Worm (Caenorhabditis elegans) whole organism, L2 larva: ENCODE data around the gene srh-282.
A peak's percentile ranks its signal among the peaks of the same experiment; 100 is the strongest.

Experiments
- C34F6.9 ChIP-seq: fragments of 150-350 bp; optimal IDR thresholded peaks from 2 replicates; lab custom pipeline; 2014; ENCODE audit warnings: missing biosample characterization, missing genetic modification characterization
- F13H6.1 ChIP-seq: sonication (generic microtip); optimal IDR thresholded peaks from 2 replicates; lab custom pipeline; 2016; ENCODE audit warnings: missing genetic modification characterization, missing compliant biosample characterization
- Y55F3AM.14 ChIP-seq: fragments of 200-800 bp; sonication (Bioruptor generic); optimal IDR thresholded peaks from 2 replicates; lab custom pipeline; 2018; ENCODE audit warnings: mild to moderate bottlenecking, missing genetic modification characterization, missing compliant biosample characterization
- ZK546.5 ChIP-seq: sonication (generic microtip); optimal IDR thresholded peaks from 2 replicates; lab custom pipeline; 2017; ENCODE audit warnings: missing biosample characterization, missing genetic modification characterization
- alr-1 ChIP-seq: fragments of 150-350 bp; optimal IDR thresholded peaks from 2 replicates; lab custom pipeline; 2014; ENCODE audit warnings: missing biosample characterization, missing genetic modification characterization
- aly-2 ChIP-seq: fragments of 150-350 bp; optimal IDR thresholded peaks from 2 replicates; lab custom pipeline; 2014; ENCODE audit warnings: missing biosample characterization, missing genetic modification characterization
- ama-1 ChIP-seq: fragments of 150-350 bp; optimal IDR thresholded peaks from 2 replicates; lab custom pipeline; 2018; ENCODE audit warnings: inconsistent platforms
- ceh-82 ChIP-seq: fragments of 150-350 bp; optimal IDR thresholded peaks from 2 replicates; lab custom pipeline; 2014; ENCODE audit warnings: missing biosample characterization, missing genetic modification characterization
- dmd-4 ChIP-seq: sonication (generic microtip); optimal IDR thresholded peaks from 2 replicates; lab custom pipeline; 2017; ENCODE audit warnings: missing biosample characterization, missing genetic modification characterization
- egl-27 ChIP-seq: sonication (generic microtip); optimal IDR thresholded peaks from 3 replicates; lab custom pipeline; 2017; ENCODE audit warnings: missing biosample characterization, missing genetic modification reagents, missing genetic modification characterization
- elt-1 ChIP-seq: fragments of 150-350 bp; optimal IDR thresholded peaks from 2 replicates; lab custom pipeline; 2014; ENCODE audit warnings: missing biosample characterization, missing genetic modification characterization
- fos-1 ChIP-seq: fragments of 150-350 bp; optimal IDR thresholded peaks from 2 replicates; lab custom pipeline; 2014; ENCODE audit warnings: missing biosample characterization, missing genetic modification characterization
- gmeb-1 ChIP-seq: fragments of 150-350 bp; optimal IDR thresholded peaks from 2 replicates; lab custom pipeline; 2014; ENCODE audit warnings: missing biosample characterization, missing genetic modification characterization
- lin-13 ChIP-seq: fragments of 150-350 bp; optimal IDR thresholded peaks from 2 replicates; lab custom pipeline; 2014; ENCODE audit warnings: missing biosample characterization, missing genetic modification reagents, missing genetic modification characterization
- lin-39 ChIP-seq: fragments of 150-350 bp; optimal IDR thresholded peaks from 2 replicates; lab custom pipeline; 2014; ENCODE audit warnings: missing biosample characterization, missing genetic modification reagents, missing genetic modification characterization
- lsy-2 ChIP-seq, 2 experiments: fragments of 150-350 bp in 1 of 2; sonication (generic microtip) in 1 of 2; optimal IDR thresholded peaks; 2 replicates each; lab custom pipeline; 2014 to 2017; ENCODE audit warnings: missing biosample characterization in 2 of 2, missing genetic modification characterization in 2 of 2
- mab-5 ChIP-seq: fragments of 150-350 bp; optimal IDR thresholded peaks from 2 replicates; lab custom pipeline; 2014; ENCODE audit warnings: missing biosample characterization, missing genetic modification characterization
- mbf-1 ChIP-seq: sonication (generic microtip); optimal IDR thresholded peaks from 2 replicates; lab custom pipeline; 2017; ENCODE audit warnings: missing biosample characterization, missing genetic modification characterization
- mdl-1 ChIP-seq, 2 experiments: fragments of 150-350 bp in 1 of 2; sonication (generic microtip) in 1 of 2; optimal IDR thresholded peaks; 2 replicates each; lab custom pipeline; 2017; ENCODE audit warnings: missing biosample characterization in 2 of 2, missing genetic modification characterization in 2 of 2
- nhr-10 ChIP-seq: sonication (generic microtip); optimal IDR thresholded peaks from 2 replicates; lab custom pipeline; 2017; ENCODE audit warnings: missing biosample characterization, missing genetic modification characterization
- nhr-11 ChIP-seq: fragments of 150-350 bp; optimal IDR thresholded peaks from 2 replicates; lab custom pipeline; 2014; ENCODE audit warnings: missing biosample characterization, missing genetic modification characterization
- nhr-12 ChIP-seq: fragments of 150-350 bp; optimal IDR thresholded peaks from 2 replicates; lab custom pipeline; 2014; ENCODE audit warnings: missing biosample characterization, missing genetic modification characterization
- nhr-129 ChIP-seq: fragments of 150-350 bp; optimal IDR thresholded peaks from 2 replicates; lab custom pipeline; 2014; ENCODE audit warnings: missing biosample characterization, missing genetic modification characterization
- nhr-21 ChIP-seq: fragments of 150-350 bp; optimal IDR thresholded peaks from 2 replicates; lab custom pipeline; 2014; ENCODE audit warnings: missing biosample characterization, missing genetic modification characterization
- nhr-23 ChIP-seq: fragments of 150-350 bp; optimal IDR thresholded peaks from 2 replicates; lab custom pipeline; 2014; ENCODE audit warnings: missing biosample characterization, missing genetic modification reagents, missing genetic modification characterization
- nhr-237 ChIP-seq: fragments of 150-350 bp; optimal IDR thresholded peaks from 2 replicates; lab custom pipeline; 2014; ENCODE audit warnings: missing biosample characterization, missing genetic modification characterization
- nhr-25 ChIP-seq: fragments of 150-350 bp; sonication (generic microtip); optimal IDR thresholded peaks from 3 replicates; lab custom pipeline; 2014; ENCODE audit warnings: missing biosample characterization, missing genetic modification characterization
- nhr-77 ChIP-seq: fragments of 150-350 bp; optimal IDR thresholded peaks from 2 replicates; lab custom pipeline; 2014; ENCODE audit warnings: missing biosample characterization, missing genetic modification characterization
- peb-1 ChIP-seq: fragments of 150-350 bp; optimal IDR thresholded peaks from 2 replicates; lab custom pipeline; 2014; ENCODE audit warnings: missing biosample characterization, missing genetic modification characterization
- sem-4 ChIP-seq: fragments of 150-350 bp; optimal IDR thresholded peaks from 2 replicates; lab custom pipeline; 2014; ENCODE audit warnings: missing biosample characterization, missing genetic modification reagents, missing genetic modification characterization
- sma-3 ChIP-seq: sonication (generic microtip); optimal IDR thresholded peaks from 2 replicates; lab custom pipeline; 2016; ENCODE audit warnings: missing genetic modification reagents, missing genetic modification characterization, missing compliant biosample characterization
- sma-9 ChIP-seq, 2 experiments: fragments of 150-350 bp in 1 of 2; sonication (generic microtip) in 1 of 2; optimal IDR thresholded peaks; 2 replicates each; lab custom pipeline; 2014 to 2016; ENCODE audit warnings: missing genetic modification characterization in 2 of 2, mild to moderate bottlenecking in 1 of 2, missing biosample characterization in 1 of 2, missing compliant biosample characterization in 1 of 2, missing genetic modification reagents in 1 of 2, moderate library complexity in 1 of 2
- snpc-4 ChIP-seq: fragments of 150-350 bp; optimal IDR thresholded peaks from 2 replicates; lab custom pipeline; 2014; ENCODE audit warnings: missing biosample characterization, missing genetic modification characterization
- unc-39 ChIP-seq: fragments of 150-350 bp; optimal IDR thresholded peaks from 2 replicates; lab custom pipeline; 2014; ENCODE audit warnings: missing biosample characterization, missing genetic modification characterization
- unc-62 ChIP-seq: fragments of 150-350 bp; optimal IDR thresholded peaks from 2 replicates; lab custom pipeline; 2014; ENCODE audit warnings: missing biosample characterization, missing genetic modification reagents, missing genetic modification characterization
- zag-1 ChIP-seq: fragments of 150-350 bp; optimal IDR thresholded peaks from 2 replicates; lab custom pipeline; 2014; ENCODE audit warnings: missing biosample characterization, missing genetic modification characterization
- ztf-4 ChIP-seq: fragments of 150-350 bp; optimal IDR thresholded peaks from 2 replicates; lab custom pipeline; 2014; ENCODE audit warnings: missing biosample characterization, missing genetic modification characterization

srh-282 gene

ce11 chrIV:291851-292367, 18.7 kb upstream of the srh-282 start (continued):
- TF ChIP-seq peb-1 (tag; lab: Kevin White, UChicago) (no peak), nhr-12 (tag; lab: Kevin White, UChicago) (no peak), dmd-4 (tag; lab: Kevin White, UChicago) (no peak), nhr-21 (tag; lab: Kevin White, UChicago) (peak; percentile 3), lin-13 (no peak)

ce11 chrIV:291356-291755, 18.2 kb upstream of the srh-282 start, which contains the start of gene T21D12.7:
Gene T21D12.7, minus strand, starts transcription at chrIV:291456.
- TF ChIP-seq nhr-25 (tag; lab: Kevin White, UChicago) (no peak), unc-62 (GFP tag; lab: Kevin White, UChicago) (no peak), mbf-1 (tag; lab: Kevin White, UChicago) (no peak), alr-1 (tag; lab: Kevin White, UChicago) (no peak), unc-39 (tag; lab: Kevin White, UChicago) (no peak), nhr-23 (tag; lab: Kevin White, UChicago) (no peak), nhr-77 (tag; lab: Kevin White, UChicago) (no peak), snpc-4 (tag; lab: Kevin White, UChicago) (no peak), dmd-4 (tag; lab: Kevin White, UChicago) (no peak), ceh-82 (no peak), ztf-4 (no peak), C34F6.9 (tag; lab: Kevin White, UChicago) (no peak), aly-2 (tag; lab: Kevin White, UChicago) (no peak)

ce11 chrIV:290387-290786, 17.2 kb upstream of the srh-282 start:
- no peak for TF ChIP-seq egl-27 (tag; lab: Kevin White, UChicago)
- TF ChIP-seq zag-1 (tag; lab: Kevin White, UChicago) = no peak
- TF ChIP-seq snpc-4 (tag; lab: Kevin White, UChicago) = no peak
- TF ChIP-seq unc-62 (GFP tag; lab: Kevin White, UChicago) = no peak
- TF ChIP-seq Y55F3AM.14 (GFP tag; lab: Kevin White, UChicago) = no peak
- TF ChIP-seq lin-39 = no peak
- no peak for TF ChIP-seq nhr-10 (tag; lab: Kevin White, UChicago)
- TF ChIP-seq aly-2 (tag; lab: Kevin White, UChicago) = no peak
- TF ChIP-seq lsy-2 (tag; optimal IDR thresholded peaks at IDR 0.05; lab: Kevin White, UChicago) = no peak
- no peak for TF ChIP-seq nhr-23 (tag; lab: Kevin White, UChicago)
- TF ChIP-seq nhr-129 = no peak
- TF ChIP-seq fos-1 (tag; lab: Kevin White, UChicago) = no peak
- no peak for TF ChIP-seq sem-4 (tag; lab: Kevin White, UChicago)
- no peak for TF ChIP-seq C34F6.9 (tag; lab: Kevin White, UChicago)
- TF ChIP-seq alr-1 (tag; lab: Kevin White, UChicago) = no peak
- TF ChIP-seq peb-1 (tag; lab: Kevin White, UChicago) = no peak
- no peak for TF ChIP-seq mab-5
- TF ChIP-seq unc-39 (tag; lab: Kevin White, UChicago) = no peak
- no peak for TF ChIP-seq nhr-11
- TF ChIP-seq sma-9 (GFP tag; optimal IDR thresholded peaks at IDR 0.05; lab: Kevin White, UChicago) = no peak
- TF ChIP-seq sma-9 (tag; optimal IDR thresholded peaks at IDR 0.05; lab: Kevin White, UChicago) = no peak

- TF ChIP-seq alr-1 (tag; lab: Kevin White, UChicago) = no peak
- no peak for TF ChIP-seq gmeb-1 (tag; lab: Kevin White, UChicago)
- TF ChIP-seq ama-1 (lab: Kevin White, UChicago) = no peak
- no peak for TF ChIP-seq lin-13
- TF ChIP-seq F13H6.1 = no peak
- no peak for TF ChIP-seq C34F6.9 (tag; lab: Kevin White, UChicago)
- TF ChIP-seq nhr-11 = no peak
- TF ChIP-seq lin-39 = no peak
- no peak for TF ChIP-seq sem-4 (tag; lab: Kevin White, UChicago)
- TF ChIP-seq nhr-12 (tag; lab: Kevin White, UChicago) = no peak
- TF ChIP-seq sma-9 (GFP tag; optimal IDR thresholded peaks at IDR 0.05; lab: Kevin White, UChicago) = no peak
- no peak for TF ChIP-seq sma-9 (tag; optimal IDR thresholded peaks at IDR 0.05; lab: Kevin White, UChicago)
- no peak for TF ChIP-seq sma-3 (GFP tag; lab: Kevin White, UChicago)
- TF ChIP-seq mdl-1 (tag; optimal IDR thresholded peaks at IDR 0.05; lab: Kevin White, UChicago) = no peak
- no peak for TF ChIP-seq nhr-237 (tag; lab: Kevin White, UChicago)
- TF ChIP-seq elt-1 = no peak
- no peak for TF ChIP-seq ZK546.5 (tag; lab: Kevin White, UChicago)
These were observed 14.8 kb upstream of the srh-282 start, which contains the start of gene T21D12.14 for ce11 chrIV:288027-288426. Gene T21D12.14, minus strand, starts transcription at chrIV:288127.
